Worm (Caenorhabditis elegans): ENCODE results near the gene F20D1.3.
A peak's percentile ranks its signal among the peaks of the same experiment; 100 is the strongest.

F20D1.3 gene

DNA sequence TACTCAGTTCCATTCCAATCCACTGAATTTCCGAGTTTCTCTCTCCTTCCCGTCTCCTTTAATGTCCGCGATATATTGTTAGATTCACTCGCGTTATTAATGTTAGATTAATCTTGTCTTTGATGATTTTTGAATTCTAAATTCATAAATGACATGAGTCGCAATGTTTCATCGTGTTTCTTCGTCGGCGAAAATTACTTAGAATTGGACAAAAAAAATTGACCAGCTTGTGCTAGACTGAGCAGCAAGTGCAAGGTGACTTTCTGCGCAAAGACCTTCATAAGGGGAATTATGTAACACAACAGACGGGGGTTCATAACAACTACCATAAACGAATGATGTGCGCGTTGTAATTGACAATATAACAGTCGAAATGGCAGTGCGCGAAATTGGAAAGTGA, 17.5 kb upstream of the F20D1.3 start:
- TF ChIP-seq ces-1 (GFP tag; optimal IDR thresholded peaks at IDR 0.05), result peak; percentile 54
- no peak for TF ChIP-seq sptf-1 (tag; optimal IDR thresholded peaks at IDR 0.05)

DNA sequence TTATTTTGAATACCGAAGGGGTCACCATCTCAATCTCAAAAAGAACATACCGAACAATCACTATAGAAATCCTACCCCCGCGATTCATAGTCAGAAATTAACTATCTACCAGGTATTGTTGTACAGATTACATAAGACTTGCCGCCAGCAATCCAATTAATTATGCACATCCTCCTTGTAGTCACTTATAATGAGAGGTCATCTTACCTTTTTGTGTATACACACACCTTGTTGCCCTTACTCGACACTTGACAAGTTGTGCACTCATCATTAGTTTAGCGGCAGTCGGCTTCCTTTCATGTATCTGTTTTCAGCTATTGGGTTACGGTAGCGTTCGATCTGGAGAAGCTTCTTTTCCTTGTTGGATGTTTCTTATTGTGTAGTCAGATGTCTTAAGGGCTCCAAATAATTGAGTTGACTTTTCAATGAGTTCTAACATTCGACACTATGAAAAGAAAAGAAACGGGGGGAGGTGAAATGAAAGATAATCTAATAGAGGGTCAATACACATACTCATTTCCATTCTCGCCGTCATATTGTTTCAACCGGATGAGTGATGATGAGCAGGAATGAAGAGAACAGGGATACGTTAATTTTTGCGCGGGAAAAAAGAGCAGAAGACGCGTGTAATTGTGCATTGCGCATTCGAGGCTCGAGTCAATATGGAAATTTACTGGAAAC, 16.4 kb upstream of the F20D1.3 start:
- TF ChIP-seq ces-1 (GFP tag; optimal IDR thresholded peaks at IDR 0.05) (peak; percentile 91), nhr-12 (tag; optimal IDR thresholded peaks at IDR 0.05) (no peak), pha-4 (tag; optimal IDR thresholded peaks at IDR 0.05) (no peak), ceh-39 (tag; optimal IDR thresholded peaks at IDR 0.05) (no peak), lin-13 (tag; optimal IDR thresholded peaks at IDR 0.05) (no peak), ceh-43 (GFP tag; optimal IDR thresholded peaks at IDR 0.05) (no peak), lin-32 (GFP tag; optimal IDR thresholded peaks at IDR 0.05) (no peak), elt-3 (tag; optimal IDR thresholded peaks at IDR 0.05) (no peak), nhr-2 (tag; optimal IDR thresholded peaks at IDR 0.05) (peak; percentile 96), unc-39 (tag; optimal IDR thresholded peaks at IDR 0.05) (no peak), ztf-11 (tag; optimal IDR thresholded peaks at IDR 0.05) (no peak), unc-62 (GFP tag; optimal IDR thresholded peaks at IDR 0.05) (no peak), bed-3 (GFP tag; optimal IDR thresholded peaks at IDR 0.05) (no peak), M03D4.4 (tag; optimal IDR thresholded peaks at IDR 0.05) (no peak), nhr-76 (tag; optimal IDR thresholded peaks at IDR 0.05) (no peak), nhr-28 (tag; optimal IDR thresholded peaks at IDR 0.05) (no peak), nhr-237 (tag; optimal IDR thresholded peaks at IDR 0.05) (no peak)

- TF ChIP-seq nhr-237 (tag; optimal IDR thresholded peaks at IDR 0.05) (no peak), nhr-2 (tag; optimal IDR thresholded peaks at IDR 0.05) (no peak), lin-32 (GFP tag; optimal IDR thresholded peaks at IDR 0.05) (no peak)
Observed at ce11 chrX:14960841-14961240, 15.1 kb upstream of the F20D1.3 start.

ce11 chrX:14961471-14961870, 14.4 kb upstream of the F20D1.3 start, which contains the start of gene idpp-3:
TSS of gene idpp-3 (minus strand) at chrX:14961571.
- TF ChIP-seq zip-8 (tag; optimal IDR thresholded peaks at IDR 0.05), result no peak

DNA sequence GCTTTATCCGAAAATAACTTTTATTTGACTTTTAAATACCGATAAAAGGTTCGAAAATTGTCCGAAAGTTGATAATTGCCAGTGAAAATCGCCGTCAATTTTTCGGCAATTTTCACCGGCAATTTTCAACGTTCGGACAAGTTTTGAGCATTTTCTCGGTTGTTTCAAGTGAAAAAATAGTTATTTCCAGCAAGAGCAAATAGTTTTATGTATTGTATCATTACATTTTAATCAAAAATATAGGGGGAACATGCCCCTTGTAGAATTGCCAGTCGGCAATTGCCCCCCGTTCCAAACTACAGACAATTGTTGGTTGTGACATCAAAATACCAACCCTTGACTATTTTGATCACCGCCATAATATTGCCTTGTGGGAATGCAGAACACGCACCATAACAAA, 13.5 kb upstream of the F20D1.3 start, which contains the start of gene rgs-10:
TSS of gene rgs-10 (plus strand) at position 301 of the 400 bp plus-strand sequence.
- no peak for TF ChIP-seq sem-2 (GFP tag; optimal IDR thresholded peaks at IDR 0.05)
- TF ChIP-seq tbx-8 (GFP tag; optimal IDR thresholded peaks at IDR 0.05), result no peak
- TF ChIP-seq nhr-237 (tag; optimal IDR thresholded peaks at IDR 0.05), result no peak
- TF ChIP-seq nhr-76 (tag; optimal IDR thresholded peaks at IDR 0.05), result no peak
- no peak for TF ChIP-seq lin-13 (tag; optimal IDR thresholded peaks at IDR 0.05)
- TF ChIP-seq ceh-43 (GFP tag; optimal IDR thresholded peaks at IDR 0.05), result no peak
- TF ChIP-seq nhr-12 (tag; optimal IDR thresholded peaks at IDR 0.05), result no peak
- no peak for TF ChIP-seq nhr-28 (tag; optimal IDR thresholded peaks at IDR 0.05)
- no peak for TF ChIP-seq ham-2 (GFP tag; optimal IDR thresholded peaks at IDR 0.05)
- no peak for TF ChIP-seq zip-8 (tag; optimal IDR thresholded peaks at IDR 0.05)
- TF ChIP-seq ceh-83 (GFP tag; optimal IDR thresholded peaks at IDR 0.05), result no peak
- TF ChIP-seq sptf-1 (tag; optimal IDR thresholded peaks at IDR 0.05), result no peak

- TF ChIP-seq ceh-39 (tag; optimal IDR thresholded peaks at IDR 0.05), result no peak
- TF ChIP-seq blmp-1 (tag; optimal IDR thresholded peaks at IDR 0.05), result no peak
- TF ChIP-seq snpc-4 (tag; optimal IDR thresholded peaks at IDR 0.05), result no peak
- no peak for TF ChIP-seq nhr-28 (tag; optimal IDR thresholded peaks at IDR 0.05)
- TF ChIP-seq unc-39 (tag; optimal IDR thresholded peaks at IDR 0.05), result no peak
- no peak for TF ChIP-seq bed-3 (GFP tag; optimal IDR thresholded peaks at IDR 0.05)
- no peak for TF ChIP-seq cnd-1 (tag; optimal IDR thresholded peaks at IDR 0.05)
- TF ChIP-seq flh-1 (GFP tag; optimal IDR thresholded peaks at IDR 0.05), result no peak
- TF ChIP-seq pha-4 (tag; optimal IDR thresholded peaks at IDR 0.05), result no peak
- TF ChIP-seq ceh-83 (GFP tag; optimal IDR thresholded peaks at IDR 0.05), result no peak
- TF ChIP-seq elt-3 (tag; optimal IDR thresholded peaks at IDR 0.05), result no peak
- TF ChIP-seq unc-62 (GFP tag; optimal IDR thresholded peaks at IDR 0.05), result no peak
- TF ChIP-seq tbx-8 (GFP tag; optimal IDR thresholded peaks at IDR 0.05), result no peak
- no peak for TF ChIP-seq mep-1 (tag; optimal IDR thresholded peaks at IDR 0.05)
Observed at ce11 chrX:14964253-14964652, 11.7 kb upstream of the F20D1.3 start, which contains the start of gene rgs-11. TSS of gene rgs-11 (plus strand) at chrX:14964553.

Measured in whole organism, mixed stage, embryonic.